Worm (Caenorhabditis elegans): ENCODE results near the gene grd-1.

- TF ChIP-seq unc-130 (GFP tag; optimal IDR thresholded peaks at IDR 0.05) (no peak), unc-39 (tag; optimal IDR thresholded peaks at IDR 0.05) (no peak), nhr-76 (tag; optimal IDR thresholded peaks at IDR 0.05) (no peak), nhr-77 (tag; optimal IDR thresholded peaks at IDR 0.05) (no peak), ztf-11 (tag; optimal IDR thresholded peaks at IDR 0.05) (no peak), nhr-28 (tag; optimal IDR thresholded peaks at IDR 0.05) (no peak), daf-16 (GFP tag; optimal IDR thresholded peaks at IDR 0.05) (no peak), daf-16 (tag; optimal IDR thresholded peaks at IDR 0.05) (no peak), nhr-6 (tag; optimal IDR thresholded peaks at IDR 0.05) (no peak), fkh-10 (GFP tag; optimal IDR thresholded peaks at IDR 0.05) (no peak), ceh-82 (tag; optimal IDR thresholded peaks at IDR 0.05) (no peak), fos-1 (tag; optimal IDR thresholded peaks at IDR 0.05) (no peak), hlh-11 (tag; optimal IDR thresholded peaks at IDR 0.05) (no peak)
These were observed 16.3 kb downstream of the grd-1 start, which contains the start of gene alr-1 for ce11 chrX:11125520-11125919.

Measured in whole organism, L4 larva.